Worm (Caenorhabditis elegans): Measurements from ENCODE around the gene zig-10.

- TF ChIP-seq arid-1 (GFP tag; conservative IDR thresholded peaks at IDR 0.05) = no peak
- no peak for TF ChIP-seq ztf-11 (tag; optimal IDR thresholded peaks at IDR 0.05)
Observed at ce11 chrII:6422812-6423211, 24.3 kb downstream of the zig-10 start, which contains the start of gene K03H9.3.
